Fruit fly (Drosophila melanogaster): ENCODE results near the gene CG4080.
A peak's percentile ranks its signal among the peaks of the same experiment; 100 is the strongest.

Gene CG4080

dm6 chr3L:9360217-9360692 is 38.8 kb downstream of the CG4080 start, which contains the start of gene Pdxk:
Gene Pdxk (plus strand): TSS chr3L:9360316.
- TF ChIP-seq CG2678 (tag; optimal IDR thresholded peaks at IDR 0.05) = peak; percentile 18
- peak; percentile 45 for TF ChIP-seq Nf-YC (tag; optimal IDR thresholded peaks at IDR 0.05)
- TF ChIP-seq CG16813 (GFP tag; IDR thresholded peaks at IDR 0.05; ENCODE audit: partially characterized antibody) = 0 out of 3 replicates have a peak, but pooled peaks have one; percentile 19
- TF ChIP-seq CG9437 (GFP tag; optimal IDR thresholded peaks at IDR 0.05) = peak; percentile 47
- no peak for TF ChIP-seq Vsx1 (GFP tag; optimal IDR thresholded peaks at IDR 0.05)
- TF ChIP-seq PHDP (tag; optimal IDR thresholded peaks at IDR 0.05) = peak; percentile 16
- peak; percentile 40 for TF ChIP-seq fd64A (GFP tag; optimal IDR thresholded peaks at IDR 0.05)
- peak; percentile 34 for TF ChIP-seq kay (GFP tag; optimal IDR thresholded peaks at IDR 0.05)
- TF ChIP-seq E2f2 (GFP tag; IDR thresholded peaks at IDR 0.05) = peak; percentile 37; the same call in 1 of the 2 replicates
- TF ChIP-seq Dref (GFP tag; IDR thresholded peaks at IDR 0.05) = peak; percentile 67
- TF ChIP-seq CG3281 (GFP tag; optimal IDR thresholded peaks at IDR 0.05) = peak; percentile 20
- TF ChIP-seq grn (GFP tag; optimal IDR thresholded peaks at IDR 0.05) = peak; percentile 71
- peak; percentile 26 for TF ChIP-seq CG13894 (tag; optimal IDR thresholded peaks at IDR 0.05)
- TF ChIP-seq nom (GFP tag; optimal IDR thresholded peaks at IDR 0.05) = peak; percentile 59
- TF ChIP-seq CG16863 (GFP tag; optimal IDR thresholded peaks at IDR 0.05) = no peak
- peak; percentile 29 for TF ChIP-seq YL-1 (GFP tag; optimal IDR thresholded peaks at IDR 0.05)
- no peak for TF ChIP-seq Opbp (GFP tag; IDR thresholded peaks at IDR 0.05; ENCODE audit: partially characterized antibody)
- peak; percentile 48 for TF ChIP-seq CG13287 (GFP tag; IDR thresholded peaks at IDR 0.05; ENCODE audit: partially characterized antibody)
- TF ChIP-seq amos (GFP tag; IDR thresholded peaks at IDR 0.05; ENCODE audit: partially characterized antibody) = 0 out of 2 replicates have a peak, but pooled peaks have one; percentile 24
- peak; percentile 15 for TF ChIP-seq CG6254 (GFP tag; optimal IDR thresholded peaks at IDR 0.05)
- TF ChIP-seq ash1 (GFP tag; optimal IDR thresholded peaks at IDR 0.05) = no peak
- TF ChIP-seq Stat92E (GFP tag; optimal IDR thresholded peaks at IDR 0.05) = no peak
- TF ChIP-seq ERR (GFP tag; optimal IDR thresholded peaks at IDR 0.05) = peak; percentile 19
- TF ChIP-seq Hmr (GFP tag; optimal IDR thresholded peaks at IDR 0.05) = peak; percentile 43
- no peak for TF ChIP-seq CG10979 (tag; optimal IDR thresholded peaks at IDR 0.05)
- TF ChIP-seq toy (GFP tag; IDR thresholded peaks at IDR 0.05) = no peak
- TF ChIP-seq CG9876 (GFP tag; optimal IDR thresholded peaks at IDR 0.05) = no peak
- no peak for TF ChIP-seq CG18599 (GFP tag; optimal IDR thresholded peaks at IDR 0.05)
- no peak for TF ChIP-seq CG30431 (GFP tag; optimal IDR thresholded peaks at IDR 0.05)
- peak; percentile 67 for TF ChIP-seq exex (tag; optimal IDR thresholded peaks at IDR 0.05)
- TF ChIP-seq Nf-YB (GFP tag; optimal IDR thresholded peaks at IDR 0.05) = peak; percentile 47
- TF ChIP-seq CG14710 (tag; optimal IDR thresholded peaks at IDR 0.05) = peak; percentile 25
- TF ChIP-seq CG6689 (GFP tag; IDR thresholded peaks at IDR 0.05) = no peak
- TF ChIP-seq vvl (GFP tag; IDR thresholded peaks at IDR 0.05) = peak; percentile 46
- TF ChIP-seq Antp (GFP tag; optimal IDR thresholded peaks at IDR 0.05) = no peak
- peak; percentile 25 for TF ChIP-seq cwo (GFP tag; optimal IDR thresholded peaks at IDR 0.05)
- peak in 1 of 2 experiments; percentile 91 for TF ChIP-seq Pdp1 (GFP tag; optimal IDR thresholded peaks at IDR 0.05)
- TF ChIP-seq sim (GFP tag; IDR thresholded peaks at IDR 0.05) = no peak
- TF ChIP-seq ftz-f1 (GFP tag; optimal IDR thresholded peaks at IDR 0.05) = peak; percentile 97
- peak; percentile 41 for TF ChIP-seq Dp (GFP tag; optimal IDR thresholded peaks at IDR 0.05)
- TF ChIP-seq onecut (GFP tag; IDR thresholded peaks at IDR 0.05) = peak; percentile 69; the same call in 1 of the 2 replicates
- TF ChIP-seq h (optimal IDR thresholded peaks at IDR 0.05) = no peak
- TF ChIP-seq CG17568 (GFP tag; optimal IDR thresholded peaks at IDR 0.05) = peak; percentile 3
- peak; percentile 24 for TF ChIP-seq BtbVII (GFP tag; optimal IDR thresholded peaks at IDR 0.05)
- TF ChIP-seq sob (GFP tag; IDR thresholded peaks at IDR 0.05) = peak; percentile 38; the same call in 1 of the 2 replicates
- TF ChIP-seq nerfin-1 (tag; optimal IDR thresholded peaks at IDR 0.05) = peak; percentile 26
- TF ChIP-seq lab (GFP tag; optimal IDR thresholded peaks at IDR 0.05) = peak; percentile 49
- peak; percentile 42 for TF ChIP-seq pros (GFP tag; optimal IDR thresholded peaks at IDR 0.05)
- TF ChIP-seq pb (GFP tag; optimal IDR thresholded peaks at IDR 0.05) = no peak

All from whole organism, embryonic.